Fruit fly (Drosophila melanogaster) whole organism, embryonic: ENCODE data around the gene CG32488.

Experiments
- Adf1 ChIP-seq: fragments of 200-800 bp; sonication (Bioruptor generic); IDR thresholded peaks from 2 replicates; pipeline ENCODE4 v1.3.6; 2022; ENCODE audit warnings: missing biosample characterization, missing genetic modification characterization
- Aef1 ChIP-seq: fragments of 200-800 bp; sonication (Bioruptor generic); IDR thresholded peaks from 3 replicates; pipeline ENCODE4 v1.3.6; 2022; ENCODE audit warnings: missing biosample characterization, missing genetic modification characterization
- Blimp-1 ChIP-seq: fragments of 200-800 bp; sonication (Bioruptor generic); optimal IDR thresholded peaks from 3 replicates; lab custom pipeline; 2018; ENCODE audit warnings: missing biosample characterization, missing genetic modification characterization, mild to moderate bottlenecking, moderate library complexity, missing genetic modification reagents
- CG10462 ChIP-seq: fragments of 200-800 bp; sonication (Bioruptor generic); optimal IDR thresholded peaks from 2 replicates; lab custom pipeline; 2016; ENCODE audit warnings: missing biosample characterization, missing genetic modification characterization
- CG10543 ChIP-seq: fragments of 200-800 bp; sonication (Bioruptor generic); optimal IDR thresholded peaks from 3 replicates; lab custom pipeline; 2017; ENCODE audit warnings: missing biosample characterization, mild to moderate bottlenecking, missing genetic modification characterization, moderate library complexity
- CG10565 ChIP-seq: fragments of 200-800 bp; sonication (Bioruptor generic); optimal IDR thresholded peaks from 3 replicates; lab custom pipeline; 2016; ENCODE audit warnings: missing biosample characterization, mild to moderate bottlenecking, missing genetic modification characterization
- CG10959 ChIP-seq: fragments of 200-800 bp; sonication (Bioruptor generic); IDR thresholded peaks from 2 replicates; pipeline ENCODE4 v1.3.6; 2022; ENCODE audit warnings: missing biosample characterization, missing genetic modification characterization
- CG11093 ChIP-seq: fragments of 200-800 bp; sonication (Bioruptor generic); IDR thresholded peaks from 3 replicates; pipeline ENCODE4 v1.3.6; 2022; ENCODE audit warnings: missing biosample characterization, missing genetic modification characterization
- CG12219 ChIP-seq: fragments of 200-800 bp; sonication (Bioruptor generic); optimal IDR thresholded peaks from 3 replicates; lab custom pipeline; 2018; ENCODE audit warnings: missing biosample characterization, mild to moderate bottlenecking, missing genetic modification characterization
- CG15011 ChIP-seq: fragments of 200-800 bp; sonication (Bioruptor generic); optimal IDR thresholded peaks from 3 replicates; lab custom pipeline; 2018; ENCODE audit warnings: missing biosample characterization, mild to moderate bottlenecking, missing genetic modification characterization
- CG1529 ChIP-seq: fragments of 200-800 bp; sonication (Bioruptor generic); optimal IDR thresholded peaks from 3 replicates; lab custom pipeline; 2018; ENCODE audit warnings: missing biosample characterization, missing genetic modification characterization
- CG15696 ChIP-seq: fragments of 200-800 bp; sonication (Bioruptor generic); optimal IDR thresholded peaks from 2 replicates; lab custom pipeline; 2019; ENCODE audit warnings: missing biosample characterization, mild to moderate bottlenecking, missing genetic modification characterization, moderate library complexity
- CG17359 ChIP-seq: fragments of 200-800 bp; sonication (Bioruptor generic); optimal IDR thresholded peaks from 3 replicates; lab custom pipeline; 2018; ENCODE audit warnings: missing biosample characterization, mild to moderate bottlenecking, missing genetic modification characterization, moderate library complexity
- CG1832 ChIP-seq: fragments of 200-800 bp; sonication (Bioruptor generic); optimal IDR thresholded peaks from 2 replicates; lab custom pipeline; 2017; ENCODE audit warnings: missing biosample characterization, mild to moderate bottlenecking, missing genetic modification characterization, inconsistent platforms
- CG2678 ChIP-seq: fragments of 200-800 bp; sonication (Bioruptor generic); optimal IDR thresholded peaks from 3 replicates; lab custom pipeline; 2019; ENCODE audit warnings: missing biosample characterization, mild to moderate bottlenecking, missing genetic modification characterization, moderate library complexity
- CG2889 ChIP-seq: fragments of 200-800 bp; sonication (Bioruptor generic); IDR thresholded peaks from 3 replicates; pipeline ENCODE4 v1.3.6; 2022; ENCODE audit warnings: missing biosample characterization, missing genetic modification characterization
- CG3065 ChIP-seq: fragments of 200-800 bp; sonication (Bioruptor generic); optimal IDR thresholded peaks from 2 replicates; lab custom pipeline; 2016; ENCODE audit warnings: missing biosample characterization, missing genetic modification characterization
- CG31441 ChIP-seq: fragments of 200-800 bp; sonication (Bioruptor generic); IDR thresholded peaks from 2 replicates; pipeline ENCODE4 v1.3.6; 2022; ENCODE audit warnings: missing biosample characterization, missing genetic modification characterization
- CG42726 ChIP-seq: fragments of 200-800 bp; sonication (Bioruptor generic); IDR thresholded peaks from 2 replicates; pipeline ENCODE4 v1.3.6; 2022; ENCODE audit warnings: missing biosample characterization, missing genetic modification characterization; ENCODE audit not compliant: partially characterized antibody
- CG6272 ChIP-seq: fragments of 200-800 bp; sonication (Bioruptor generic); IDR thresholded peaks from 2 replicates; pipeline ENCODE4 v1.3.6; 2022; ENCODE audit warnings: missing biosample characterization, missing genetic modification characterization
- CG6854 ChIP-seq: fragments of 200-800 bp; sonication (Bioruptor generic); optimal IDR thresholded peaks from 3 replicates; lab custom pipeline; 2017; ENCODE audit warnings: missing biosample characterization, mild to moderate bottlenecking, missing genetic modification characterization
- CG7745 ChIP-seq: fragments of 200-800 bp; sonication (Bioruptor generic); optimal IDR thresholded peaks from 2 replicates; lab custom pipeline; 2018; ENCODE audit warnings: missing biosample characterization, mild to moderate bottlenecking, missing genetic modification characterization, moderate library complexity
- CG9932 ChIP-seq: fragments of 200-800 bp; sonication (Bioruptor generic); IDR thresholded peaks from 2 replicates; pipeline ENCODE4 v1.3.6; 2022; ENCODE audit warnings: missing biosample characterization, missing genetic modification characterization
- Dbx ChIP-seq: fragments of 200-800 bp; sonication (Bioruptor generic); IDR thresholded peaks from 3 replicates; pipeline ENCODE4 v1.3.6; 2022; ENCODE audit warnings: missing biosample characterization, missing genetic modification characterization
- Dip2 ChIP-seq: fragments of 200-800 bp; sonication (Bioruptor generic); IDR thresholded peaks from 2 replicates; pipeline ENCODE4 v1.3.6; 2022; ENCODE audit warnings: missing biosample characterization, missing genetic modification characterization
- Doc3 ChIP-seq: fragments of 200-800 bp; sonication (Bioruptor generic); IDR thresholded peaks from 3 replicates; pipeline ENCODE4 v1.3.6; 2022; ENCODE audit warnings: missing biosample characterization, missing genetic modification characterization; ENCODE audit not compliant: partially characterized antibody
- HLH3B ChIP-seq: fragments of 200-800 bp; sonication (Bioruptor generic); IDR thresholded peaks from 2 replicates; pipeline ENCODE4 v1.3.6; 2022; ENCODE audit warnings: missing biosample characterization, missing genetic modification characterization
- Hey ChIP-seq: fragments of 200-800 bp; sonication (Bioruptor generic); optimal IDR thresholded peaks from 3 replicates; lab custom pipeline; 2018; ENCODE audit warnings: missing biosample characterization, mild to moderate bottlenecking, missing genetic modification characterization
- Lpt ChIP-seq: fragments of >200 bp; optimal IDR thresholded peaks from 2 replicates; lab custom pipeline; 2018; ENCODE audit warnings: missing biosample characterization, missing genetic modification characterization
- Med ChIP-seq: fragments of 200-800 bp; sonication (Bioruptor generic); peaks from one replicate; lab custom pipeline; 2016; ENCODE audit warnings: missing biosample characterization, missing genetic modification characterization, mild to moderate bottlenecking, inconsistent platforms, moderate library complexity
- Sry-β ChIP-seq: fragments of 200-800 bp; sonication (Bioruptor generic); optimal IDR thresholded peaks from 2 replicates; lab custom pipeline; 2018; ENCODE audit warnings: missing biosample characterization, mild to moderate bottlenecking, missing genetic modification characterization, moderate library complexity
- Xrp1 ChIP-seq: fragments of 200-800 bp; sonication (Bioruptor generic); IDR thresholded peaks from 2 replicates; pipeline ENCODE4 v1.3.6; 2022; ENCODE audit warnings: missing biosample characterization, missing genetic modification characterization
- al ChIP-seq: fragments of 200-800 bp; sonication (Bioruptor generic); IDR thresholded peaks from 2 replicates; pipeline ENCODE4 v1.3.6; 2022; ENCODE audit warnings: missing biosample characterization, missing genetic modification characterization
- ap ChIP-seq: fragments of 200-800 bp; sonication (Bioruptor generic); IDR thresholded peaks from 2 replicates; pipeline ENCODE4 v1.3.6; 2022; ENCODE audit warnings: missing biosample characterization, missing genetic modification characterization
- cad ChIP-seq: fragments of >200 bp; optimal IDR thresholded peaks from 2 replicates; lab custom pipeline; 2017; ENCODE audit warnings: missing biosample characterization, missing genetic modification characterization
- croc ChIP-seq: fragments of 200-800 bp; sonication (Bioruptor generic); conservative IDR thresholded peaks from 3 replicates; pipeline ENCODE4 v1.3.6; 2022; ENCODE audit warnings: missing biosample characterization, missing genetic modification characterization
- crol ChIP-seq: fragments of 200-800 bp; sonication (Bioruptor generic); IDR thresholded peaks from 2 replicates; pipeline ENCODE4 v1.3.6; 2022; ENCODE audit warnings: missing biosample characterization, missing genetic modification characterization
- gcm2 ChIP-seq: fragments of 200-800 bp; sonication (Bioruptor generic); optimal IDR thresholded peaks from 2 replicates; lab custom pipeline; 2016; ENCODE audit warnings: missing biosample characterization, missing genetic modification characterization
- gsb-n ChIP-seq: fragments of 200-800 bp; sonication (Bioruptor generic); optimal IDR thresholded peaks from 3 replicates; lab custom pipeline; 2018; ENCODE audit warnings: missing biosample characterization, mild to moderate bottlenecking, missing genetic modification characterization
- gt ChIP-seq: fragments of 200-800 bp; sonication (Bioruptor generic); IDR thresholded peaks from 2 replicates; pipeline ENCODE4 v1.3.6; 2022; ENCODE audit warnings: missing biosample characterization, missing genetic modification characterization
- kay ChIP-seq: fragments of 200-800 bp; sonication (Bioruptor generic); optimal IDR thresholded peaks from 2 replicates; lab custom pipeline; 2016; ENCODE audit warnings: missing biosample characterization, missing genetic modification characterization
- ken ChIP-seq: fragments of 200-800 bp; sonication (Bioruptor generic); IDR thresholded peaks from 3 replicates; pipeline ENCODE4 v1.3.6; 2022; ENCODE audit warnings: missing biosample characterization, missing genetic modification characterization
- lov ChIP-seq, 2 experiments: fragments of 200-800 bp in 1 of 2; fragments of >200 bp in 1 of 2; sonication (Bioruptor generic) in 1 of 2; IDR thresholded peaks in 1 of 2; optimal IDR thresholded peaks in 1 of 2; 2 replicates in 1 of 2; 3 replicates in 1 of 2; pipeline versions ENCODE4 v1.3.6 to Lab custom; 2017 to 2022; ENCODE audit warnings: missing biosample characterization in 1 of 2, missing genetic modification characterization in 1 of 2
- peb ChIP-seq: fragments of 200-800 bp; sonication (Bioruptor generic); IDR thresholded peaks from 2 replicates; pipeline ENCODE4 v1.3.6; 2022; ENCODE audit warnings: missing biosample characterization, missing genetic modification characterization
- pros ChIP-seq: fragments of 200-800 bp; sonication (Bioruptor generic); optimal IDR thresholded peaks from 3 replicates; lab custom pipeline; 2019; ENCODE audit warnings: missing biosample characterization, mild to moderate bottlenecking, missing genetic modification characterization, moderate library complexity
- ranshi ChIP-seq: fragments of 200-800 bp; sonication (Bioruptor generic); IDR thresholded peaks from 2 replicates; pipeline ENCODE4 v1.3.6; 2022; ENCODE audit warnings: missing biosample characterization, missing genetic modification characterization
- schlank ChIP-seq: fragments of 200-800 bp; sonication (Bioruptor generic); optimal IDR thresholded peaks from 2 replicates; lab custom pipeline; 2018; ENCODE audit warnings: missing biosample characterization, mild to moderate bottlenecking, missing genetic modification characterization
- scrt ChIP-seq: fragments of 200-800 bp; sonication (Bioruptor generic); optimal IDR thresholded peaks from 2 replicates; lab custom pipeline; 2018; ENCODE audit warnings: missing biosample characterization, mild to moderate bottlenecking, missing genetic modification characterization, moderate library complexity
- z ChIP-seq: fragments of 200-800 bp; sonication (Bioruptor generic); IDR thresholded peaks from 3 replicates; pipeline ENCODE4 v1.3.6; 2022; ENCODE audit warnings: missing biosample characterization, missing genetic modification characterization

Gene CG32488

dm6 chr3L:3036951-3037586 lies 21.2 kb upstream of the CG32488 start (continued):
- TF ChIP-seq crol (GFP tag; lab: Robert Waterston, UW) (peak; percentile 91), ken (GFP tag; lab: Robert Waterston, UW) (0 out of 3 replicates have a peak, but pooled peaks have one; percentile 9), Lpt (GFP tag; lab: Kevin White, UChicago) (no peak), Sry-β (GFP tag; lab: Kevin White, UChicago) (no peak), CG6272 (GFP tag; lab: Robert Waterston, UW) (no peak), lov (optimal IDR thresholded peaks at IDR 0.05; lab: Kevin White, UChicago) (no peak), lov (GFP tag; IDR thresholded peaks at IDR 0.05; lab: Robert Waterston, UW) (no peak), CG2678 (tag; lab: Kevin White, UChicago) (no peak), pros (peak; percentile 8), CG2889 (GFP tag; lab: Robert Waterston, UW) (no peak), Doc3 (GFP tag; lab: Robert Waterston, UW) (no peak), CG6854 (GFP tag; lab: Kevin White, UChicago) (no peak), al (GFP tag; lab: Robert Waterston, UW) (no peak), croc (GFP tag; lab: Robert Waterston, UW) (no peak), Adf1 (GFP tag; lab: Robert Waterston, UW) (peak; percentile 24; the same call in 1 of the 2 replicates), Blimp-1 (GFP tag; lab: Kevin White, UChicago) (no peak), CG3065 (GFP tag; lab: Kevin White, UChicago) (no peak), CG31441 (GFP tag; lab: Robert Waterston, UW) (no peak), Xrp1 (GFP tag; lab: Robert Waterston, UW) (no peak), scrt (GFP tag; lab: Kevin White, UChicago) (no peak), CG10959 (GFP tag; lab: Robert Waterston, UW) (no peak), Med (GFP tag; lab: Kevin White, UChicago) (peak; percentile 41), Aef1 (GFP tag; lab: Robert Waterston, UW) (no peak), CG42726 (GFP tag; lab: Robert Waterston, UW) (peak; percentile 22; the same call in 1 of the 2 replicates), CG1529 (GFP tag; lab: Kevin White, UChicago) (no peak), peb (no peak), ap (GFP tag; lab: Robert Waterston, UW) (no peak), kay (GFP tag; lab: Kevin White, UChicago) (no peak), CG10462 (GFP tag; lab: Kevin White, UChicago) (no peak), CG17359 (tag; lab: Kevin White, UChicago) (no peak), gt (GFP tag; lab: Robert Waterston, UW) (no peak), CG12219 (no peak), gsb-n (tag; lab: Kevin White, UChicago) (no peak), Dbx (GFP tag; lab: Robert Waterston, UW) (no peak), CG9932 (no peak), CG10565 (GFP tag; lab: Kevin White, UChicago) (no peak), Dip2 (GFP tag; lab: Robert Waterston, UW) (no peak)

- TF ChIP-seq ranshi = peak; percentile 77
- TF ChIP-seq z (GFP tag; lab: Robert Waterston, UW) = no peak
- peak; percentile 75 for TF ChIP-seq HLH3B
- TF ChIP-seq cad (GFP tag; lab: Kevin White, UChicago) = no peak
- no peak for TF ChIP-seq gcm2 (GFP tag; lab: Kevin White, UChicago)
- TF ChIP-seq CG7745 (tag; lab: Kevin White, UChicago) = no peak
- TF ChIP-seq CG1832 (GFP tag; lab: Kevin White, UChicago) = no peak
- TF ChIP-seq Hey (tag; lab: Kevin White, UChicago) = peak; percentile 29
- TF ChIP-seq CG10543 = peak; percentile 74
- peak; percentile 41; the same call in 1 of the 3 replicates for TF ChIP-seq CG11093 (GFP tag; lab: Robert Waterston, UW)
- TF ChIP-seq CG15011 (GFP tag; lab: Kevin White, UChicago) = peak; percentile 88
- TF ChIP-seq schlank (tag; lab: Kevin White, UChicago) = peak; percentile 65
- TF ChIP-seq CG15696 (tag; lab: Kevin White, UChicago) = peak; percentile 88
Measured at dm6 chr3L:3035769-3036583, 20.1 kb upstream of the CG32488 start.
